Worm (Caenorhabditis elegans): ENCODE data around the gene C01G12.13.

DNA sequence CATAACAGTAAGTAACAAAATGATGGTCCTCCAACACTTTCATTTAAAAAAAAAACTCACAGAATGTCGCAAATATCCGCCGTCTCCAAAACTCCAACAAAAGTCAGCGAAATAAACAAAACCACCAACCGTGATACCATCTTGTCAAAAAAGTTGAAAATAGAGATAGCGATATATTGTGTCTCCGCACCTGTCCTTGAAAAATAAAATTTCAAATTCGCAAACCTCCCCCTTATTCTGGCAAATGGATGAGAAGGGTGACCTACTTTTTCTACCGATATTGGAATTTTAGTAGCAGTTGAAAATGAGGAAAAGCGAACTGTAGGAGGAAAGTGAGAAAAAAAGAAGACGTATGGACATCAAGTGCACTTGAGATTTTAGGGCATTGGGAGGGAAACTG, 28.9 kb downstream of the C01G12.13 start, which contains the start of gene F19H8.2:
- TF ChIP-seq ceh-45 (GFP tag; IDR thresholded peaks at IDR 0.05) = no peak
- no peak for TF ChIP-seq elt-2 (tag; optimal IDR thresholded peaks at IDR 0.05)
- no peak for TF ChIP-seq nhr-232 (tag; optimal IDR thresholded peaks at IDR 0.05)
- no peak for TF ChIP-seq ttx-3 (tag; optimal IDR thresholded peaks at IDR 0.05)
- no peak for TF ChIP-seq zip-5 (tag; optimal IDR thresholded peaks at IDR 0.05)
- no peak for TF ChIP-seq ets-4 (tag; optimal IDR thresholded peaks at IDR 0.05)
- no peak for TF ChIP-seq pha-4 (tag; optimal IDR thresholded peaks at IDR 0.05)
- TF ChIP-seq nhr-11 (tag; optimal IDR thresholded peaks at IDR 0.05) = no peak
- TF ChIP-seq tbx-2 (tag; optimal IDR thresholded peaks at IDR 0.05) = no peak
- TF ChIP-seq tbx-7 (tag; optimal IDR thresholded peaks at IDR 0.05) = no peak

Measured in whole organism, late embryonic.